Worm (Caenorhabditis elegans): ENCODE measurements around the gene sdz-1.

Gene sdz-1

ce11 chrIII:8739126-8739525 lies 39.0 kb upstream of the sdz-1 start:
- TF ChIP-seq ceh-20 (GFP tag; IDR thresholded peaks at IDR 0.05) = peak; percentile 29; the same call in 1 of the 2 replicates
- TF ChIP-seq rbr-2 (tag; optimal IDR thresholded peaks at IDR 0.05) = no peak
- no peak for TF ChIP-seq mdt-29 (GFP tag; IDR thresholded peaks at IDR 0.05)
- TF ChIP-seq Y75B8A.6 (GFP tag; IDR thresholded peaks at IDR 0.05) = no peak
- peak; percentile 43 for TF ChIP-seq nhr-10 (tag; optimal IDR thresholded peaks at IDR 0.05)
- no peak for TF ChIP-seq F26F4.8 (GFP tag; conservative IDR thresholded peaks at IDR 0.05)
- peak; percentile 20 for TF ChIP-seq lin-13 (GFP tag; optimal IDR thresholded peaks at IDR 0.05)
- peak in 1 of 2 experiments; percentile 72 for TF ChIP-seq lsy-2 (tag; optimal IDR thresholded peaks at IDR 0.05)
- no peak for TF ChIP-seq ZK337.2 (GFP tag; IDR thresholded peaks at IDR 0.05)
- TF ChIP-seq zip-2 (tag; optimal IDR thresholded peaks at IDR 0.05) = no peak
- no peak for TF ChIP-seq daf-8 (GFP tag; IDR thresholded peaks at IDR 0.05)
- TF ChIP-seq unc-62 (GFP tag; optimal IDR thresholded peaks at IDR 0.05 in 1 of 2) = no peak
- TF ChIP-seq unc-62 (tag; optimal IDR thresholded peaks at IDR 0.05) = no peak
- TF ChIP-seq ceh-32 (tag; optimal IDR thresholded peaks at IDR 0.05; ENCODE audit: poor library complexity) = no peak
- no peak for TF ChIP-seq pha-4 (GFP tag; IDR thresholded peaks at IDR 0.05)
- TF ChIP-seq pha-4 (tag; optimal IDR thresholded peaks at IDR 0.05) = no peak
- no peak for TF ChIP-seq ceh-82 (tag; optimal IDR thresholded peaks at IDR 0.05)
- TF ChIP-seq dmd-8 (GFP tag; IDR thresholded peaks at IDR 0.05) = no peak
- no peak for TF ChIP-seq fkh-10 (GFP tag; optimal IDR thresholded peaks at IDR 0.05)
- TF ChIP-seq mes-2 (tag; optimal IDR thresholded peaks at IDR 0.05; ENCODE audit: poor library complexity, severe bottlenecking) = peak; percentile 44
- TF ChIP-seq skn-1 (tag; optimal IDR thresholded peaks at IDR 0.05) = no peak
- TF ChIP-seq nhr-25 (tag; optimal IDR thresholded peaks at IDR 0.05; ENCODE audit: borderline replicate concordance, insufficient read depth) = no peak
- TF ChIP-seq ztf-7 (tag; optimal IDR thresholded peaks at IDR 0.05) = no peak
- no peak for TF ChIP-seq lin-39 (tag; optimal IDR thresholded peaks at IDR 0.05)
- TF ChIP-seq nhr-41 (GFP tag; IDR thresholded peaks at IDR 0.05) = no peak
- peak; percentile 90 for TF ChIP-seq hlh-30 (tag; optimal IDR thresholded peaks at IDR 0.05; ENCODE audit: insufficient read depth)
- TF ChIP-seq dve-1 (tag; optimal IDR thresholded peaks at IDR 0.05; ENCODE audit: insufficient read depth) = peak; percentile 95
- peak; percentile 50 for TF ChIP-seq dpl-1 (GFP tag; optimal IDR thresholded peaks at IDR 0.05)
- peak; percentile 94 for TF ChIP-seq nhr-48 (tag; optimal IDR thresholded peaks at IDR 0.05)
- no peak for TF ChIP-seq ztf-11 (tag; optimal IDR thresholded peaks at IDR 0.05)
- TF ChIP-seq zip-11 (GFP tag; IDR thresholded peaks at IDR 0.05) = no peak
- no peak for TF ChIP-seq ZK546.5 (tag; optimal IDR thresholded peaks at IDR 0.05)
- no peak for TF ChIP-seq sdz-12 (GFP tag; optimal IDR thresholded peaks at IDR 0.05)
- TF ChIP-seq zfp-3 (GFP tag; conservative IDR thresholded peaks at IDR 0.05) = no peak
- no peak for TF ChIP-seq Y5F2A.4 (GFP tag; optimal IDR thresholded peaks at IDR 0.05)
- peak; percentile 84 for TF ChIP-seq aha-1 (tag)
- TF ChIP-seq nhr-28 (tag; optimal IDR thresholded peaks at IDR 0.05) = peak; percentile 95
- no peak for TF ChIP-seq nhr-76 (tag; optimal IDR thresholded peaks at IDR 0.05)
- TF ChIP-seq lin-38 (GFP tag; IDR thresholded peaks at IDR 0.05) = no peak
- no peak for TF ChIP-seq F10B5.3 (tag; optimal IDR thresholded peaks at IDR 0.05)
- no peak for TF ChIP-seq spr-1 (tag; optimal IDR thresholded peaks at IDR 0.05)
- TF ChIP-seq nhr-11 (tag; optimal IDR thresholded peaks at IDR 0.05) = no peak
- TF ChIP-seq hlh-11 (tag; optimal IDR thresholded peaks at IDR 0.05) = peak; percentile 91
- no peak for TF ChIP-seq snpc-4 (tag; optimal IDR thresholded peaks at IDR 0.05)
- TF ChIP-seq gei-8 (GFP tag; optimal IDR thresholded peaks at IDR 0.05) = peak; percentile 75
- TF ChIP-seq mxl-3 (GFP tag; optimal IDR thresholded peaks at IDR 0.05) = peak; percentile 97
- TF ChIP-seq lin-1 (GFP tag; IDR thresholded peaks at IDR 0.05) = peak; percentile 77
- peak; percentile 90 for TF ChIP-seq cey-2 (tag; optimal IDR thresholded peaks at IDR 0.05; ENCODE audit: borderline replicate concordance, insufficient read depth)
- no peak for TF ChIP-seq lin-29 (GFP tag; IDR thresholded peaks at IDR 0.05)
- TF ChIP-seq aly-2 (tag; optimal IDR thresholded peaks at IDR 0.05) = no peak
- TF ChIP-seq T26A8.4 (GFP tag; IDR thresholded peaks at IDR 0.05) = no peak
- no peak for TF ChIP-seq egl-27 (tag; optimal IDR thresholded peaks at IDR 0.05)
